Fruit fly (Drosophila melanogaster) whole organism, prepupa: ENCODE measurements around the gene Dip-C.
A peak's percentile ranks its signal among the peaks of the same experiment; 100 is the strongest.

Experiments used
- Blimp-1 ChIP-seq: fragments of 200-800 bp; sonication (Bioruptor generic); optimal IDR thresholded peaks from 3 replicates; lab custom pipeline; 2017; ENCODE audit warnings: missing biosample characterization, missing genetic modification characterization, mild to moderate bottlenecking, moderate library complexity, missing genetic modification reagents
- CG15336 ChIP-seq: fragments of 200-800 bp; sonication (Bioruptor generic); IDR thresholded peaks from 2 replicates; pipeline ENCODE4 v1.3.6; 2022; ENCODE audit warnings: missing biosample characterization, missing genetic modification characterization
- CG16779 ChIP-seq: fragments of 200-800 bp; sonication (Bioruptor generic); optimal IDR thresholded peaks from 3 replicates; lab custom pipeline; 2017; ENCODE audit warnings: missing biosample characterization, mild to moderate bottlenecking, missing genetic modification characterization
- CG31627 ChIP-seq: fragments of 200-800 bp; sonication (Bioruptor generic); optimal IDR thresholded peaks from 3 replicates; lab custom pipeline; 2016; ENCODE audit warnings: missing biosample characterization, missing genetic modification characterization
- CG6276 ChIP-seq: fragments of 200-800 bp; sonication (Bioruptor generic); optimal IDR thresholded peaks from 2 replicates; lab custom pipeline; 2017; ENCODE audit warnings: missing biosample characterization, mild to moderate bottlenecking, missing genetic modification characterization
- CG6808 ChIP-seq: fragments of 200-800 bp; sonication (Bioruptor generic); optimal IDR thresholded peaks from 3 replicates; lab custom pipeline; 2017; ENCODE audit warnings: missing biosample characterization, missing genetic modification characterization, mild to moderate bottlenecking, moderate library complexity, missing genetic modification reagents
- CG8119 ChIP-seq: fragments of 200-800 bp; sonication (Bioruptor generic); IDR thresholded peaks from 3 replicates; pipeline ENCODE4 v1.3.6; 2022; ENCODE audit warnings: missing biosample characterization, missing genetic modification characterization
- Eip78C ChIP-seq: fragments of 200-800 bp; sonication (Bioruptor generic); peaks from one replicate; lab custom pipeline; 2016; ENCODE audit warnings: missing biosample characterization, missing genetic modification characterization
- Ets96B ChIP-seq: fragments of 200-800 bp; optimal IDR thresholded peaks from 2 replicates; lab custom pipeline; 2019; ENCODE audit warnings: missing biosample characterization, mild to moderate bottlenecking, missing genetic modification characterization, moderate library complexity
- OdsH ChIP-seq: fragments of 200-800 bp; sonication (Bioruptor generic); optimal IDR thresholded peaks from 3 replicates; lab custom pipeline; 2016; ENCODE audit warnings: missing biosample characterization, missing genetic modification characterization
- fkh ChIP-seq: fragments of 200-800 bp; sonication (Bioruptor generic); optimal IDR thresholded peaks from 3 replicates; lab custom pipeline; 2017; ENCODE audit warnings: missing biosample characterization, mild to moderate bottlenecking, missing genetic modification characterization, moderate library complexity
- spab ChIP-seq: fragments of 200-800 bp; sonication (Bioruptor generic); optimal IDR thresholded peaks from 2 replicates; lab custom pipeline; 2017; ENCODE audit warnings: missing biosample characterization, mild to moderate bottlenecking, missing genetic modification characterization, missing genetic modification reagents
- topi ChIP-seq: fragments of 200-800 bp; sonication (Bioruptor generic); optimal IDR thresholded peaks from 3 replicates; lab custom pipeline; 2016; ENCODE audit warnings: missing biosample characterization, missing genetic modification characterization

DNA sequence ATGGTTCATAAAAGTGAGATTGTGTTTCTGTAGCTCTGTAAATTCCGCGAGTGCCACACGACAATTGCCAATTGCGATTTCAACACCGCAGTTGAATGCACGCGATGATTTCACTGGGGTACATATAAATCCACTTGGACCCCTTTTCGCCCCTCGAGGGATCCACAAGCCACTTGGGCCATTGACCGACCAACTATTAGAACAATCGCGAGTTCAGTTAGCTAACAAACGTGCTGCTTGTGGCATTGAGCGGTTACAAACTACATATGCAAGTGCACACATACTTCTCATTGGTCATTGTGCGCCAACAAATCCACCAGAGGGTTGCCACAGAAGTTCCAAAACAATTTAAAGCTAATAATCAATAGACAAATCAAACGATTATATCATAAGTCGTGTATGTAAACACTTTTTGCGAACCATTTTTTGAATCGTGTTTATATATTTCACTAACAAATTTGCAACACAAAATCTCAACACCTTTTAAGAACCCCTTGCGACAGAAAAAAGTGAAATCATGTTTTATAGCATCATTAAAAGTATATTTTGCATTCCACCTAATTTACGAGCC is 32.3 kb downstream of the Dip-C start:
- TF ChIP-seq OdsH (GFP tag; lab: Kevin White, UChicago), result no peak
- no peak for TF ChIP-seq Ets96B (tag; lab: Kevin White, UChicago)
- TF ChIP-seq CG6808 (GFP tag; lab: Kevin White, UChicago), result no peak
- TF ChIP-seq topi (GFP tag; lab: Kevin White, UChicago), result no peak
- TF ChIP-seq CG16779, result no peak
- peak; percentile 74 for TF ChIP-seq CG15336 (GFP tag; lab: Robert Waterston, UW)
- no peak for TF ChIP-seq spab (GFP tag; lab: Kevin White, UChicago)
- no peak for TF ChIP-seq fkh
- TF ChIP-seq CG8119, result peak; percentile 66
- TF ChIP-seq CG6276 (GFP tag; lab: Kevin White, UChicago), result peak; percentile 44
- no peak for TF ChIP-seq CG31627 (GFP tag; lab: Kevin White, UChicago)
- peak; percentile 60 for TF ChIP-seq Eip78C (GFP tag; lab: Kevin White, UChicago)
- no peak for TF ChIP-seq Blimp-1 (GFP tag; lab: Kevin White, UChicago)
